Worm (Caenorhabditis elegans): ENCODE results near the gene mct-6.

DNA sequence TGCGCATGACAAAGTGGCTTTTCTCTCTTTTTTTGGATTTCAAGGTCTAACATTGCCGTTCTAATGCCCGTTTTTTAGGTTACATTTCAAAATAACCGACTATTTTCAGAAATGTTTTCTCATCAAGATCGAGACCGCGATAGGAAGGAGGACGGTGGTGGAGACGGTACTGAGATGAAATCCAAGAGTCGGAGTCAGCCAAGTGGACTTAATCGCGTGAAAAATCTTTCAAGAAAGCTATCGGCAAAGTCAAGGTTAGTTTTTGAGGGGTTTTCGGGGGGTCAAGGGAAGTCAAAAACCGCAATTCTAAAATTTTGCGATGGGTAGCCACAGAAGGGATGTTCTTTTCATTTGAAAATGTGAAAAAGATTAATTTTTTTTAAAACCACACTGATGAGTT, 25.7 kb upstream of the mct-6 start, which contains the start of gene aak-2:
- no peak for TF ChIP-seq ama-1 (optimal IDR thresholded peaks at IDR 0.05)
- no peak for TF ChIP-seq pes-1 (GFP tag; IDR thresholded peaks at IDR 0.05)
- no peak for TF ChIP-seq tbx-11 (GFP tag; IDR thresholded peaks at IDR 0.05)
- no peak for TF ChIP-seq B0310.2 (tag; optimal IDR thresholded peaks at IDR 0.05)
- TF ChIP-seq scrt-1 (GFP tag; IDR thresholded peaks at IDR 0.05) = no peak
- no peak for TF ChIP-seq F13C5.2 (tag; optimal IDR thresholded peaks at IDR 0.05)
- TF ChIP-seq hnd-1 (tag; optimal IDR thresholded peaks at IDR 0.05) = no peak
- TF ChIP-seq flt-1 (GFP tag; IDR thresholded peaks at IDR 0.05) = no peak
- no peak for TF ChIP-seq ceh-13 (GFP tag; optimal IDR thresholded peaks at IDR 0.05)
- no peak for TF ChIP-seq ceh-36 (tag; optimal IDR thresholded peaks at IDR 0.05)
- TF ChIP-seq aly-1 (tag; optimal IDR thresholded peaks at IDR 0.05) = no peak
- no peak for TF ChIP-seq tra-4 (tag; optimal IDR thresholded peaks at IDR 0.05)
- TF ChIP-seq tbx-37 (GFP tag; conservative IDR thresholded peaks at IDR 0.05) = no peak
